Worm (Caenorhabditis elegans) whole organism, mixed stage, embryonic: ENCODE measurements around the gene F13E9.5.

ENCODE experiments used
- bed-3 ChIP-seq: fragments of 200-800 bp; sonication (Bioruptor generic); optimal IDR thresholded peaks from 3 replicates; lab custom pipeline; 2018; ENCODE audit warnings: mild to moderate bottlenecking, missing genetic modification characterization, moderate library complexity, missing compliant biosample characterization
- ceh-43 ChIP-seq: fragments of 200-800 bp; sonication (Bioruptor generic); optimal IDR thresholded peaks from 2 replicates; lab custom pipeline; 2018; ENCODE audit warnings: mild to moderate bottlenecking, missing genetic modification characterization, moderate library complexity, missing compliant biosample characterization
- elt-3 ChIP-seq: fragments of 150-350 bp; optimal IDR thresholded peaks from 2 replicates; lab custom pipeline; 2014; ENCODE audit warnings: missing biosample characterization, missing genetic modification characterization
- mep-1 ChIP-seq: fragments of 150-350 bp; optimal IDR thresholded peaks from 2 replicates; lab custom pipeline; 2017; ENCODE audit warnings: missing biosample characterization, missing genetic modification reagents, missing genetic modification characterization, inconsistent platforms
- nhr-12 ChIP-seq: fragments of 150-350 bp; optimal IDR thresholded peaks from 2 replicates; lab custom pipeline; 2014; ENCODE audit warnings: missing biosample characterization, missing genetic modification characterization
- nhr-76 ChIP-seq: sonication (generic microtip); optimal IDR thresholded peaks from 2 replicates; lab custom pipeline; 2017; ENCODE audit warnings: missing biosample characterization, missing genetic modification characterization
- unc-62 ChIP-seq: fragments of 150-350 bp; optimal IDR thresholded peaks from 2 replicates; lab custom pipeline; 2014; ENCODE audit warnings: missing biosample characterization, missing genetic modification reagents, missing genetic modification characterization

ce11 chrIV:10898160-10898559 is 14.0 kb upstream of the F13E9.5 start:
- TF ChIP-seq unc-62: no peak
- no peak for TF ChIP-seq nhr-12 (tag; lab: Kevin White, UChicago)
- no peak for TF ChIP-seq bed-3 (GFP tag; lab: Kevin White, UChicago)
- TF ChIP-seq nhr-76 (tag; lab: Kevin White, UChicago): no peak
- TF ChIP-seq ceh-43 (GFP tag; lab: Kevin White, UChicago): no peak
- TF ChIP-seq mep-1: no peak
- no peak for TF ChIP-seq elt-3
